Fruit fly (Drosophila melanogaster): ENCODE data around the gene CG13796.
A peak's percentile ranks its signal among the peaks of the same experiment; 100 is the strongest.

DNA sequence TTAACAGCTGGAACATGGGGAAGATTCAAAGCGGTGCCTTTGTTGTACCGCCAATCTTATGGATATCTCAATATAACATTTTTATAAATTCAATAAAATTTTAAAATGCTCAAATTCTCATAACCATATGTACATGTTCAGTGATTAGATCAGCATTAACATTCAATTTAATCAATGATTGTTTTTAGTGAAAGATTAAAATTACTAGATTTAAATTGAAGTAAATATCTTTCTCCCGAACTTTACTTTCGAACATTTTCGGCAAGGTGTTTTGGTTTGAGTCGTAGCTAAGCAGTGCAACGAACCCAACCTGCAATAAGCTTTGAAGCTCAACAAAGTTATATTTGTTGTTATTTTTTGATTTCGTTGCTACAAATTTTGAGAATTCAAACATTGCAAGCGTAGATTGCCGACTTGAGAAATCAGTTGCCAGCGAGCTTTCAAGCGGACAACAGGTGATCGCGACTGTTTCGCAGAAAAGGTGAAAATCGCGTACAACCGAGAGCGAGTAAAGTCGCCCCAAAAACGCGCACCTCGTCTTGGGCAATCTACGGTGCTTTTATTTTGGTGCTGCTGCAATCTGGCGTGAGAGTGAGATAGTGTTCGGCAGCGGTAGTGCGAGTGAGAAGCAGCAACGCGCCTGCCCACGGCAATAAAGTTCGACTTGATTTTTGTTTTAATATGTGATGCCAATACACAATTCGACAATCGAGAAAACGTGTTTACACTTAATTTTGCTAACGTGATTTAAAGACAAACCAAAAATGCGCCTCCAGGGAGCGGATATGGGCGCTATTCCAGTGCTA is 29.9 kb downstream of the CG13796 start, which contains the start of gene Tep3:
- TF ChIP-seq Mio (GFP tag; optimal IDR thresholded peaks at IDR 0.05) = no peak
- no peak for TF ChIP-seq usp (GFP tag; optimal IDR thresholded peaks at IDR 0.05)
- peak; percentile 37 for TF ChIP-seq sv (GFP tag; optimal IDR thresholded peaks at IDR 0.05)
- TF ChIP-seq CrebA (GFP tag; optimal IDR thresholded peaks at IDR 0.05; ENCODE audit: borderline replicate concordance) = peak; percentile 2
- no peak for TF ChIP-seq Hr83 (GFP tag; optimal IDR thresholded peaks at IDR 0.05; ENCODE audit: poor library complexity, severe bottlenecking)
- TF ChIP-seq psq (GFP tag; optimal IDR thresholded peaks at IDR 0.05) = peak; percentile 35
- TF ChIP-seq br (GFP tag; optimal IDR thresholded peaks at IDR 0.05) = no peak
- no peak for TF ChIP-seq dl (GFP tag; optimal IDR thresholded peaks at IDR 0.05; ENCODE audit: insufficient read depth in 1 of 2, partially characterized antibody in 2 of 2)
- TF ChIP-seq lola (GFP tag; optimal IDR thresholded peaks at IDR 0.05) = no peak
- no peak for TF ChIP-seq Dfd (GFP tag; optimal IDR thresholded peaks at IDR 0.05)
- no peak for TF ChIP-seq CG32264 (GFP tag; optimal IDR thresholded peaks at IDR 0.05)
- peak; percentile 48 for TF ChIP-seq Myc (optimal IDR thresholded peaks at IDR 0.05)
- no peak for TF ChIP-seq Abd-B (GFP tag; optimal IDR thresholded peaks at IDR 0.05)
